Worm (Caenorhabditis elegans): ENCODE results near the gene C30F2.5.

DNA sequence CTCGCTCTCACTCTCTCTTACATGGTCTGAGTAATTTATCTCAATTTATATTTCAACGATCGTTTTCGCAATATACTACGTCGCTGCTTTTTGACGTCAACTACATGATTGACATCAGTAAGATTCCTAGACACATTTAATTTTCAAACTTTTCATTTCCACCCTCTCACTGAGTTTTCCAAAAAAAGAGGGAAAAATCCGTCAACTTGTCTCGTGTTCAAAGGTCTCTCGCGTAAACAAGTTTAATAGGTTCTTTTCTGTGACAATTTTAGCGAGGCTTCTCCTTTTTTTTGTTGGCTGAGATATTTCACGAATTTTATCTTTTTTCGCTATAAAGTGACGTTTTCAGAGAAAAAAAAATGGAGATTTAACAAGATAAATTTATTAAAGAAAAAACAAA, 19.5 kb downstream of the C30F2.5 start:
- TF ChIP-seq Y53F4B.3 (GFP tag; IDR thresholded peaks at IDR 0.05): no peak
- TF ChIP-seq pha-4 (tag; optimal IDR thresholded peaks at IDR 0.05): no peak
- TF ChIP-seq let-526 (GFP tag; IDR thresholded peaks at IDR 0.05): no peak
- TF ChIP-seq snpc-4 (GFP tag; optimal IDR thresholded peaks at IDR 0.05): no peak
- TF ChIP-seq snpc-4 (tag; optimal IDR thresholded peaks at IDR 0.05): no peak
- no peak for TF ChIP-seq ama-1 (optimal IDR thresholded peaks at IDR 0.05)
- TF ChIP-seq ama-1 (GFP tag; optimal IDR thresholded peaks at IDR 0.05): no peak
- no peak for TF ChIP-seq efl-1 (GFP tag; optimal IDR thresholded peaks at IDR 0.05)
- no peak for TF ChIP-seq ztf-25 (GFP tag; IDR thresholded peaks at IDR 0.05)
- TF ChIP-seq lag-1 (GFP tag; IDR thresholded peaks at IDR 0.05): no peak
- no peak for TF ChIP-seq nhr-90 (tag; optimal IDR thresholded peaks at IDR 0.05)
- no peak for TF ChIP-seq aptf-2 (GFP tag; conservative IDR thresholded peaks at IDR 0.05)

All from whole organism, young adult.